Fruit fly (Drosophila melanogaster) whole organism, pupa: Measurements from ENCODE around the gene alpha-Est8.

Experiments
- CG12605 ChIP-seq: fragments of 200-800 bp; sonication (Bioruptor generic); IDR thresholded peaks from 2 replicates; pipeline ENCODE4 v1.3.6; 2022; ENCODE audit warnings: missing biosample characterization, missing genetic modification characterization
- CG15710 ChIP-seq: fragments of 200-800 bp; sonication (Bioruptor generic); optimal IDR thresholded peaks from 2 replicates; lab custom pipeline; 2018; ENCODE audit warnings: missing biosample characterization, mild to moderate bottlenecking, missing genetic modification characterization, moderate library complexity
- CG34367 ChIP-seq: fragments of 200-800 bp; sonication (Bioruptor generic); optimal IDR thresholded peaks from 2 replicates; lab custom pipeline; 2018; ENCODE audit warnings: missing biosample characterization, mild to moderate bottlenecking, missing genetic modification characterization
- CG8159 ChIP-seq: fragments of 200-800 bp; sonication (Bioruptor generic); optimal IDR thresholded peaks from 3 replicates; lab custom pipeline; 2018; ENCODE audit warnings: missing biosample characterization, mild to moderate bottlenecking, missing genetic modification characterization, moderate library complexity
- CG9948 ChIP-seq: fragments of 200-800 bp; sonication (Bioruptor generic); optimal IDR thresholded peaks from 2 replicates; lab custom pipeline; 2018; ENCODE audit warnings: missing biosample characterization, mild to moderate bottlenecking, missing genetic modification characterization, moderate library complexity
- D1 ChIP-seq: fragments of 200-800 bp; sonication (Bioruptor generic); optimal IDR thresholded peaks from 2 replicates; lab custom pipeline; 2018; ENCODE audit warnings: missing biosample characterization, mild to moderate bottlenecking, missing genetic modification characterization, moderate library complexity
- Pif1B ChIP-seq: fragments of 200-800 bp; sonication (Bioruptor generic); optimal IDR thresholded peaks from 3 replicates; lab custom pipeline; 2016; ENCODE audit warnings: missing biosample characterization, missing genetic modification characterization

dm6 chr3R:7499488-7499887, 16.0 kb downstream of the alpha-Est8 start:
- no peak for TF ChIP-seq D1
- no peak for TF ChIP-seq CG8159 (tag; lab: Kevin White, UChicago)
- TF ChIP-seq CG34367 (tag; lab: Kevin White, UChicago) = no peak
- TF ChIP-seq Pif1B (GFP tag; lab: Kevin White, UChicago) = no peak
- no peak for TF ChIP-seq CG9948 (tag; lab: Kevin White, UChicago)
- TF ChIP-seq CG15710 (tag; lab: Kevin White, UChicago) = no peak
- TF ChIP-seq CG12605 (GFP tag; lab: Robert Waterston, UW) = no peak
